Fruit fly (Drosophila melanogaster): Measurements from ENCODE around the gene CheB38b.

DNA sequence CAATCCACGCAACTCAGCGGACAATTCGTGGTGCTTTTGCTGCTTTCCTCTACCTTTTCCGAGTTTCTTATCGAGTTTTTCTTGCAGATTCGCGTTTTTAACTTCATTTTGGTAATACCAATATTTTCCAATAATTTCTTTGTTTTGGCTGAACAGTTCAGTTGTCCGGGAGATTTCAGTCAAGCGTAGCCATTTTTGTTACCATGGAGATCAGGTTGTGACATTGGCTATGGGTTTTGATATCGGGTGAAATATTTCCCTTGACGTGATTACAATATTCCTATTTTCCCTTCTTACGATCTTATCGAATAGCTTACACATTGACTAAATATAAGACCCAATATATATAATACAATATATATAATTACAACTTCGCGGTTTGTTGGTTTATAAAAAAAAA is 18.4 kb upstream of the CheB38b start, which contains the start of gene Oseg5:
- TF ChIP-seq psq (optimal IDR thresholded peaks at IDR 0.05) (no peak), Sin3A (optimal IDR thresholded peaks at IDR 0.05) (no peak), insv (optimal IDR thresholded peaks at IDR 0.05) (no peak), h (optimal IDR thresholded peaks at IDR 0.05) (no peak), Myc (optimal IDR thresholded peaks at IDR 0.05) (no peak)
